Worm (Caenorhabditis elegans) whole organism, L3 larva: Measurements from ENCODE around the gene F54C4.4.

Source experiments
- fkh-10 ChIP-seq: sonication (generic microtip); optimal IDR thresholded peaks from 2 replicates; lab custom pipeline; 2017; ENCODE audit warnings: missing biosample characterization, missing genetic modification reagents, missing genetic modification characterization
- fos-1 ChIP-seq: fragments of 150-350 bp; optimal IDR thresholded peaks from 2 replicates; lab custom pipeline; 2014; ENCODE audit warnings: missing biosample characterization, missing genetic modification characterization
- jun-1 ChIP-seq: fragments of 150-350 bp; optimal IDR thresholded peaks from 2 replicates; lab custom pipeline; 2014; ENCODE audit warnings: missing biosample characterization, missing genetic modification reagents, missing genetic modification characterization
- lin-15B ChIP-seq: fragments of 150-350 bp; optimal IDR thresholded peaks from 2 replicates; lab custom pipeline; 2014; ENCODE audit warnings: missing biosample characterization, missing genetic modification characterization
- nfya-1 ChIP-seq: sonication (generic microtip); optimal IDR thresholded peaks from 2 replicates; lab custom pipeline; 2017; ENCODE audit warnings: missing genetic modification characterization, mild to moderate bottlenecking, missing compliant biosample characterization, antibody characterized with exemption, moderate library complexity; ENCODE audit not compliant: insufficient read depth
- nhr-237 ChIP-seq: fragments of 150-350 bp; optimal IDR thresholded peaks from 2 replicates; lab custom pipeline; 2014; ENCODE audit warnings: missing biosample characterization, missing genetic modification characterization
- nhr-28 ChIP-seq: fragments of 150-350 bp; optimal IDR thresholded peaks from 2 replicates; lab custom pipeline; 2014; ENCODE audit warnings: missing biosample characterization, missing genetic modification characterization
- nhr-77 ChIP-seq: fragments of 150-350 bp; optimal IDR thresholded peaks from 2 replicates; lab custom pipeline; 2014; ENCODE audit warnings: missing biosample characterization, missing genetic modification characterization

- TF ChIP-seq nhr-28 (tag; lab: Kevin White, UChicago) (no peak), jun-1 (tag; lab: Kevin White, UChicago) (no peak), lin-15B (no peak), nhr-77 (tag; lab: Kevin White, UChicago) (no peak), nhr-237 (no peak), nfya-1 (tag; lab: Kevin White, UChicago) (no peak), fkh-10 (GFP tag; lab: Kevin White, UChicago) (no peak), fos-1 (tag; lab: Kevin White, UChicago) (no peak)
Measured at ce11 chrIII:132118-132517, 44.9 kb upstream of the F54C4.4 start, which contains the start of gene pals-22.
